Worm (Caenorhabditis elegans): ENCODE measurements around the gene gcn-1.

DNA sequence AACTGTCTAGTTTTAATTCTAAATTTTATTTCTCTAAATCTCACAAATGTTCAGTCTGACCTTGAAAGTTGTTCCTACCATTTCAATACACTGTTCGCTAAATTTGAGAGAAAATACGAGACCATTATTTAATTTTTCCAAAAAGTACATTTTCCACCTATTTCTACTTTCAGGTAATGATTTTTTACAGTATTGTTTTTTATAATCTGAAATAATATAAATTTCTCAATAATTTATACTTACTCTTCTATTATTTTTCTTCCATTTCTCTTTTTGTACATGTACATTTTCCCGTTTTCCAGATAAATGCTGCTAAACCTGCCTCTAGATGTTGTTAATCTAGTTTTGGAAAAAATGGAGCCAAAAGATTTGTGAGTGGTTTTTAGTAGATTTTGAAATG is 75.7 kb downstream of the gcn-1 start, which contains the start of gene fbxa-62:
- TF ChIP-seq vab-15 (tag; optimal IDR thresholded peaks at IDR 0.05), result no peak
- no peak for TF ChIP-seq sup-37 (GFP tag; optimal IDR thresholded peaks at IDR 0.05)
- TF ChIP-seq C16A3.4 (tag; optimal IDR thresholded peaks at IDR 0.05), result no peak
- TF ChIP-seq pag-3 (tag; optimal IDR thresholded peaks at IDR 0.05; ENCODE audit: borderline replicate concordance, insufficient read depth), result no peak
- TF ChIP-seq nhr-90 (tag; optimal IDR thresholded peaks at IDR 0.05; ENCODE audit: poor library complexity), result no peak
- TF ChIP-seq fkh-10 (GFP tag; optimal IDR thresholded peaks at IDR 0.05), result no peak
- no peak for TF ChIP-seq ces-1 (GFP tag; optimal IDR thresholded peaks at IDR 0.05)
- TF ChIP-seq fos-1 (tag; optimal IDR thresholded peaks at IDR 0.05), result no peak
- TF ChIP-seq lsy-2 (tag; optimal IDR thresholded peaks at IDR 0.05), result no peak
- no peak for TF ChIP-seq rnt-1 (tag; optimal IDR thresholded peaks at IDR 0.05)
- TF ChIP-seq egl-13 (tag; optimal IDR thresholded peaks at IDR 0.05), result no peak
